6 worm cellular contexts compared by ENCODE assay signal in genomic region chrV:3935892-3936478, ce11.
TF ChIP-seq lines count a peak whose summit lies in the region.

TSS of gene cyp-35A5 (plus strand) at chrV:3936326.

TF ChIP-seq in whole organism, L1 larva, 84 proteins besides CTCF, POLR2A, EP300 and RAD21:
- TF ChIP-seq elt-2 (tag; optimal IDR thresholded peaks at IDR 0.05; lab: Kevin White, UChicago) (peak; percentile 85), efl-1 (optimal IDR thresholded peaks at IDR 0.05; lab: Kevin White, UChicago) (no peak), efl-1 (GFP tag; optimal IDR thresholded peaks at IDR 0.05 in 1 of 2; lab: Kevin White, UChicago) (no peak), nhr-20 (tag; optimal IDR thresholded peaks at IDR 0.05; lab: Kevin White, UChicago) (peak; percentile 2)

TF ChIP-seq in whole organism, L2 larva, 48 proteins besides CTCF, POLR2A, EP300 and RAD21:
- TF ChIP-seq fos-1 (tag; optimal IDR thresholded peaks at IDR 0.05; lab: Kevin White, UChicago) (peak; percentile 7), lin-11 (tag; optimal IDR thresholded peaks at IDR 0.05; lab: Kevin White, UChicago) (no peak), ztf-1 (GFP tag; conservative IDR thresholded peaks at IDR 0.05; lab: Robert Waterston, UW) (no peak)

TF ChIP-seq in whole organism, L3 larva, 47 proteins besides CTCF, POLR2A, EP300 and RAD21:
- TF ChIP-seq elt-2 (tag; optimal IDR thresholded peaks at IDR 0.05; lab: Kevin White, UChicago) (peak; percentile 78), nhr-28 (tag; optimal IDR thresholded peaks at IDR 0.05; lab: Kevin White, UChicago) (no peak), pqm-1 (tag; optimal IDR thresholded peaks at IDR 0.05; lab: Kevin White, UChicago) (peak; percentile 0)

TF ChIP-seq in whole organism, L4 larva, 104 proteins besides CTCF, POLR2A, EP300 and RAD21:
- TF ChIP-seq nhr-10 (tag; optimal IDR thresholded peaks at IDR 0.05; lab: Kevin White, UChicago) (no peak), saeg-2 (GFP tag; IDR thresholded peaks at IDR 0.05; lab: Robert Waterston, UW) (no peak), dmd-6 (GFP tag; IDR thresholded peaks at IDR 0.05; lab: Robert Waterston, UW) (0 out of 2 replicates have a peak, but pooled peaks have one; percentile 34), tag-97 (GFP tag; IDR thresholded peaks at IDR 0.05; lab: Robert Waterston, UW) (no peak), pqm-1 (tag; optimal IDR thresholded peaks at IDR 0.05; lab: Kevin White, UChicago) (peak; percentile 7), ceh-62 (tag; optimal IDR thresholded peaks at IDR 0.05; lab: Kevin White, UChicago) (no peak), nhr-28 (tag; optimal IDR thresholded peaks at IDR 0.05; lab: Kevin White, UChicago) (peak; percentile 86)

TF ChIP-seq in whole organism, late embryonic, 69 proteins besides CTCF, POLR2A, EP300 and RAD21:
- TF ChIP-seq elt-2 (tag; optimal IDR thresholded peaks at IDR 0.05; lab: Kevin White, UChicago) (peak; percentile 79), ets-4 (tag; optimal IDR thresholded peaks at IDR 0.05; lab: Kevin White, UChicago) (no peak)

TF ChIP-seq in whole organism, young adult, 124 proteins besides CTCF, POLR2A, EP300 and RAD21:
- TF ChIP-seq nhr-80 (tag; optimal IDR thresholded peaks at IDR 0.05; lab: Kevin White, UChicago) = peak; percentile 5
- no peak for TF ChIP-seq snpc-3.4 (tag; optimal IDR thresholded peaks at IDR 0.05; lab: Kevin White, UChicago)
